Fruit fly (Drosophila melanogaster) whole organism, wandering third instar larva: ENCODE measurements around the gene Cyp318a1.
A peak's percentile ranks its signal among the peaks of the same experiment; 100 is the strongest.

ENCODE experiments used
- Abd-B ChIP-seq: fragments of >200 bp; optimal IDR thresholded peaks from 2 replicates; lab custom pipeline; 2017; ENCODE audit warnings: missing biosample characterization, missing genetic modification characterization
- CG32264 ChIP-seq: fragments of 200-800 bp; sonication (Bioruptor generic); optimal IDR thresholded peaks from 2 replicates; lab custom pipeline; 2016; ENCODE audit warnings: missing biosample characterization, missing genetic modification characterization
- CrebA ChIP-seq: fragments of 200-800 bp; sonication (Bioruptor generic); optimal IDR thresholded peaks from 2 replicates; lab custom pipeline; 2016; ENCODE audit warnings: missing biosample characterization, mild to moderate bottlenecking, missing genetic modification characterization, borderline replicate concordance
- Dfd ChIP-seq: fragments of >200 bp; optimal IDR thresholded peaks from 2 replicates; lab custom pipeline; 2017; ENCODE audit warnings: missing biosample characterization, missing genetic modification characterization
- Dif ChIP-seq: fragments of 200-275, 200-300 bp; sonication (Bioruptor generic); optimal IDR thresholded peaks from 2 replicates; lab custom pipeline; 2018; ENCODE audit warnings: missing biosample characterization, missing genetic modification characterization; ENCODE audit not compliant: partially characterized antibody
- GATAd ChIP-seq: sonication (Bioruptor generic); optimal IDR thresholded peaks from 2 replicates; lab custom pipeline; 2016; ENCODE audit warnings: missing biosample characterization, missing genetic modification characterization
- HLH106 ChIP-seq: fragments of 200-800 bp; optimal IDR thresholded peaks from 3 replicates; lab custom pipeline; 2019; ENCODE audit warnings: missing biosample characterization, mild to moderate bottlenecking, missing genetic modification characterization, moderate library complexity
- Hnf4 ChIP-seq: fragments of 200-800 bp; sonication (Bioruptor generic); optimal IDR thresholded peaks from 2 replicates; lab custom pipeline; 2016; ENCODE audit warnings: missing biosample characterization, mild to moderate bottlenecking, missing genetic modification characterization
- Hr78 ChIP-seq: fragments of >200 bp; optimal IDR thresholded peaks from 2 replicates; lab custom pipeline; 2017; ENCODE audit warnings: missing biosample characterization, missing genetic modification characterization
- Hr83 ChIP-seq: fragments of 200-300 bp; sonication (Bioruptor generic); optimal IDR thresholded peaks from 2 replicates; lab custom pipeline; 2016; ENCODE audit warnings: missing biosample characterization, mild to moderate bottlenecking, missing genetic modification characterization, moderate library complexity; ENCODE audit not compliant: poor library complexity, severe bottlenecking
- Jra ChIP-seq: sonication (Bioruptor generic); optimal IDR thresholded peaks from 2 replicates; lab custom pipeline; 2016; ENCODE audit warnings: missing biosample characterization, missing genetic modification characterization
- Mio ChIP-seq: sonication (Bioruptor generic); optimal IDR thresholded peaks from 2 replicates; lab custom pipeline; 2016; ENCODE audit warnings: missing biosample characterization, missing genetic modification characterization
- Myc ChIP-seq: fragments of >200 bp; optimal IDR thresholded peaks from 2 replicates; lab custom pipeline; 2017
- N ChIP-seq: fragments of >200 bp; optimal IDR thresholded peaks from 2 replicates; lab custom pipeline; 2018; ENCODE audit warnings: missing biosample characterization, missing external identifiers, missing genetic modification characterization
- OdsH ChIP-seq: fragments of 200-800 bp; sonication (Bioruptor generic); optimal IDR thresholded peaks from 2 replicates; lab custom pipeline; 2016; ENCODE audit warnings: missing biosample characterization, mild to moderate bottlenecking, missing genetic modification characterization
- Rel ChIP-seq, 2 experiments: fragments of 200-800 bp; sonication (Bioruptor generic) in 1 of 2; optimal IDR thresholded peaks; 2 replicates in 1 of 2; 3 replicates in 1 of 2; lab custom pipeline; 2016 to 2019; ENCODE audit warnings: mild to moderate bottlenecking in 2 of 2, missing biosample characterization in 2 of 2, missing genetic modification characterization in 2 of 2, moderate library complexity in 1 of 2
- Sp1 ChIP-seq: fragments of 200-800 bp; sonication (Bioruptor generic); optimal IDR thresholded peaks from 3 replicates; lab custom pipeline; 2019; ENCODE audit warnings: missing biosample characterization, mild to moderate bottlenecking, missing genetic modification characterization, moderate library complexity
- Vsx2 ChIP-seq: fragments of 200-300, 225-300 bp; sonication (Bioruptor generic); optimal IDR thresholded peaks from 2 replicates; lab custom pipeline; 2018; ENCODE audit warnings: missing biosample characterization, missing genetic modification characterization; ENCODE audit not compliant: partially characterized antibody
- br ChIP-seq: fragments of 200-800 bp; sonication (Bioruptor generic); optimal IDR thresholded peaks from 2 replicates; lab custom pipeline; 2016; ENCODE audit warnings: missing biosample characterization, missing genetic modification characterization
- brk ChIP-seq: fragments of 200-800 bp; sonication (Bioruptor generic); optimal IDR thresholded peaks from 2 replicates; lab custom pipeline; 2016; ENCODE audit warnings: missing biosample characterization, mild to moderate bottlenecking, missing genetic modification characterization
- dl ChIP-seq, 2 experiments: fragments of 175-275, 200-275 bp in 1 of 2; fragments of 200-275 bp in 1 of 2; sonication (Bioruptor generic); optimal IDR thresholded peaks; lab custom pipeline; 2018; ENCODE audit warnings: mild to moderate bottlenecking in 2 of 2, missing biosample characterization in 2 of 2, missing genetic modification characterization in 2 of 2, moderate library complexity in 2 of 2; ENCODE audit not compliant: partially characterized antibody in 2 of 2, insufficient read depth in 1 of 2
- dmrt93B ChIP-seq: fragments of 200-800 bp; sonication (Bioruptor generic); optimal IDR thresholded peaks from 2 replicates; lab custom pipeline; 2018; ENCODE audit warnings: missing biosample characterization, mild to moderate bottlenecking, missing genetic modification characterization
- dsf ChIP-seq: sonication (Bioruptor generic); optimal IDR thresholded peaks from 2 replicates; lab custom pipeline; 2016; ENCODE audit warnings: missing biosample characterization, missing genetic modification characterization, borderline replicate concordance
- ey ChIP-seq: fragments of 200-800 bp; sonication (Bioruptor generic); optimal IDR thresholded peaks from 2 replicates; lab custom pipeline; 2016; ENCODE audit warnings: missing biosample characterization, missing genetic modification characterization
- foxo ChIP-seq, 2 experiments: fragments of 200-800 bp; sonication (Bioruptor generic); optimal IDR thresholded peaks; 2 replicates in 1 of 2; 3 replicates in 1 of 2; lab custom pipeline; 2016 to 2017; ENCODE audit warnings: missing biosample characterization in 2 of 2, missing genetic modification characterization in 2 of 2
- fru ChIP-seq: fragments of 200-800 bp; sonication (Bioruptor generic); optimal IDR thresholded peaks from 3 replicates; lab custom pipeline; 2016; ENCODE audit warnings: missing biosample characterization, mild to moderate bottlenecking, missing genetic modification characterization
- h ChIP-seq: fragments of 200-800 bp; sonication (Bioruptor generic); optimal IDR thresholded peaks from 3 replicates; lab custom pipeline; 2016; ENCODE audit warnings: missing biosample characterization, mild to moderate bottlenecking, missing genetic modification characterization
- jim ChIP-seq: fragments of 175-275, 200-325 bp; sonication (Bioruptor generic); optimal IDR thresholded peaks from 2 replicates; lab custom pipeline; 2016; ENCODE audit warnings: missing biosample characterization, mild to moderate bottlenecking, missing genetic modification characterization
- lola ChIP-seq: fragments of >200 bp; optimal IDR thresholded peaks from 2 replicates; lab custom pipeline; 2017; ENCODE audit warnings: missing biosample characterization, missing genetic modification characterization
- pan ChIP-seq: fragments of >200 bp; optimal IDR thresholded peaks from 2 replicates; lab custom pipeline; 2017
- psq ChIP-seq: fragments of 200-800 bp; sonication (Bioruptor generic); optimal IDR thresholded peaks from 3 replicates; lab custom pipeline; 2017; ENCODE audit warnings: missing biosample characterization, mild to moderate bottlenecking, missing genetic modification characterization, moderate library complexity
- rgr ChIP-seq: fragments of 200-800 bp; sonication (Bioruptor generic); optimal IDR thresholded peaks from 3 replicates; lab custom pipeline; 2016; ENCODE audit warnings: missing biosample characterization, mild to moderate bottlenecking, missing genetic modification characterization
- sage ChIP-seq: fragments of 200-800 bp; sonication (Bioruptor generic); optimal IDR thresholded peaks from 2 replicates; lab custom pipeline; 2016; ENCODE audit warnings: missing biosample characterization, mild to moderate bottlenecking, missing genetic modification characterization
- sv ChIP-seq: fragments of 200-800 bp; sonication (Bioruptor generic); optimal IDR thresholded peaks from 3 replicates; lab custom pipeline; 2016; ENCODE audit warnings: missing biosample characterization, missing genetic modification characterization
- tai ChIP-seq: sonication (Bioruptor generic); optimal IDR thresholded peaks from 2 replicates; lab custom pipeline; 2016; ENCODE audit warnings: missing biosample characterization, missing genetic modification characterization
- usp ChIP-seq: fragments of >200 bp; optimal IDR thresholded peaks from 2 replicates; lab custom pipeline; 2017; ENCODE audit warnings: missing biosample characterization, missing genetic modification characterization
- woc ChIP-seq: sonication (Bioruptor generic); optimal IDR thresholded peaks from 2 replicates; lab custom pipeline; 2016; ENCODE audit warnings: missing biosample characterization, mild to moderate bottlenecking, missing genetic modification characterization

Cyp318a1 gene

DNA sequence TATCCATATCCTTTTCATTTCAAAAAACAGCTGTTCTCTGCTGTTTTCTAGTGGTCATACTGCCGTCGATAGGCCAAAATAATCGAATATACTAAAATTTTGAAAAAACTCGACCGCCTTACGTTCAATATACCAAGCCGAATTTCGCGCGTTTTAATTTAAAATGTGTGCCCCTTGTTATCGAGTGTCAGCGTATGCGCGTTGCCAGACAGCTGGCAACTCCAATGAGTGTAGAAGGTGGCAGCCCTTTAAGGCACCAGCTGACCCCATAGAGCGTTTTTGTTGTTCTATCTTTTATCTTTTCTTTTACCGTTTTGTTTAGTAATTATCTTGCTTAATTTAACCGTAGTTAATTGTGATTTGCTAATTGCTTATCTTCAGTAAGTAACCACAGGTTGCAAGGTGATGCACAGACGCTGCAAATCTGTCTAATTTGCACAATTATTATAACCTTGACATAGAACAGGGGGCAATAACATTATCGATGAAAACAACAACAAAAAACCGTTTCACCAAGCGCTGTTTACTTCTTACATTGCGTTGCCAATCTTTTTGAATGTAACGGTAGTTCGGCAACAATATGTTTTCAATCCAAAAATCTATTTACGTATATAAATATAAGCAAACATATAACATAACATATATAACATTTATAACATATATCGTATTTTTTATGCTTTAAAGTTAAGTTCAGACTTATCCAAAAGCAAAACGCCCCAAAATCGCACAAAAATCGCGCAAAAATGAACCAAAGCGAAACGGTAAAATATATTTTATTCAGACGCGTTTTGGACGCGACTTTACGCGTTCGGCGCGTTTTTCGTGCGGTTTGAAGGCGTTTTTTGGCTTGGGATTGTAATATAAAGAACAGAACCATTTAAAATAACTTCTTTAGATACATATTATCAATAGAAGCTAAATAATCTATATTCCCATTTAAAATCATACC lies 20.0 kb upstream of the Cyp318a1 start, which contains the start of the genes CG1492 and regucalcin:
Gene CG1492 (minus strand): TSS at position 63 of the 949 bp plus-strand sequence.
Gene regucalcin (plus strand): TSS at position 229 of the 949 bp plus-strand sequence.
- TF ChIP-seq fru (GFP tag; lab: Kevin White, UChicago) (peak; percentile 20), woc (GFP tag; lab: Kevin White, UChicago) (no peak), Dif (GFP tag; lab: Kevin White, UChicago) (no peak), Myc (lab: Kevin White, UChicago) (peak; percentile 69)
- TF ChIP-seq, all 38 proteins: peak for 2

DNA sequence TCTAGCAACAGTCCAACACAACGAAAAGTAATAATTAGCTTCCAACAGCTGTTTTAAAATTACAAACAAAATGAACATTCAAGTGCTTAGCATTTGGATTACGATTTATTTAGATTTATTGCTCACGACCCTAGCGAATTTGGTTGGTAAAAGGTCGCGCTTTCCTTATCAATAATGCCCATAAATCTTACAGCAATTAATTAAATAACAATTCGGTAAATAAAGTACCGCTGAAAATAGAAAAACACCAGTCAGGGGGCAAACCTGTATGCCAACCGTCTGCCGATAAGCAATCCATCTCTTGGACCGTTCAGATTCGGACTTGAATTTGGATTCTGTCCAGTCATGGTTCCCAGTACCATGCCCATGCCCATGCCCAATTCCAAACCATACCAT lies 19.3 kb upstream of the Cyp318a1 start:
- TF ChIP-seq tai (GFP tag; lab: Kevin White, UChicago) (no peak), CG32264 (GFP tag; lab: Kevin White, UChicago) (no peak), Myc (lab: Kevin White, UChicago) (peak; percentile 11), rgr (no peak), pan (lab: Kevin White, UChicago) (no peak), psq (GFP tag; lab: Kevin White, UChicago) (no peak), Dfd (GFP tag; lab: Kevin White, UChicago) (no peak), GATAd (no peak)

DNA sequence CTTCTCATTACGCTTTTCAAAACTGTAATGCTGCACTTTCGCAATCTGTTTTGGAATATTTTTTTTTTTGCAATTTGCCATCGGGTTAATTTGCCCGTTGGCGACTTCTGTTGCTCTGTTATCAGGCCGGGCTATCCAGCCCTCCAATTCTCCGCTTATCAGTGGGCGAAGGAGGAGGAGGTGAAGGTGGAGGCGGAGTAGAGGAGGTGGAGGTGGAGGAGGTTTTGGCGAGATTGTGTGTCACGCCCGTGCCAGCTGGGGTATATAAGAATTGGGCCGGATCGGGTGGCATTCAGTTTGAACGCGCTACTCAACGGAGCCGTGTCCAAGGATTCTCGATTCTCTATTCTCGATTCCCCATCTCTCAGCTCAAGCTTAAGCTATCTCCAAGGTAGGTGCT lies 18.3 kb upstream of the Cyp318a1 start:
- no peak for TF ChIP-seq sv (GFP tag; lab: Kevin White, UChicago)
- no peak for TF ChIP-seq Hnf4 (GFP tag; lab: Kevin White, UChicago)
- TF ChIP-seq Mio, result no peak
- TF ChIP-seq woc (GFP tag; lab: Kevin White, UChicago), result no peak
- no peak for TF ChIP-seq Rel (GFP tag; optimal IDR thresholded peaks at IDR 0.05; lab: Kevin White, UChicago)
- peak; percentile 46 for TF ChIP-seq Rel (tag; optimal IDR thresholded peaks at IDR 0.05; lab: Kevin White, UChicago)
- TF ChIP-seq ey, result no peak
- TF ChIP-seq Jra (GFP tag; lab: Kevin White, UChicago), result peak; percentile 23
- TF ChIP-seq HLH106 (tag; lab: Kevin White, UChicago), result no peak
- no peak for TF ChIP-seq GATAd

DNA sequence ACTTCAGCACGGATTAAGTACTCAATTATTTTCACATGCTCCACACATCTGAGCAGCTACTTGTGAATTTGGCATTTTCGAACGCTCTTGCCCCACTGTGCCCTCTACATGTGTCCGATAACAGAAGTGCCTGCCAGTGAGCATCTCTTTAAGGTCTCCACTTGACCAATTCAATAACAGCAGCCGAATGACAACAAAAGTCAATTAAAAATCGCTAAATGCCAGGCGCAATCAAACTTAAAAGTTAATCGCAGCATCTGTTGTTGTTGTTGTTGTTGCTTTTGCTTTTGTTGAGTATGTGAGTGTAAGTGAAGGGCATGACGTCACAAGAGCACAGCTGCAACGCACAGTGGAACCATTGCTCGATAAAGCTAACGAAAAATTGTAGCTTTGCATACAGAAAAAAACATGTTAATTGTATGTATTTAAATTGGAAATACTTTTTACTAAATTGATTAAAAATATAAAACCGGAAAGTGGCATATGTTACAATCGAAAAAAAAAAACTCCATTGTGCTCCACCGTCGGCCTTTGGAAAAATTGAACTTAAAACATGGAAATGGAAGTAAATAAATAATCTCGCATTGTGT lies 17.5 kb upstream of the Cyp318a1 start:
- peak; percentile 70 for TF ChIP-seq sage (GFP tag; lab: Kevin White, UChicago)
- TF ChIP-seq lola, result no peak
- peak; percentile 34 for TF ChIP-seq br (GFP tag; lab: Kevin White, UChicago)
- no peak for TF ChIP-seq Abd-B (GFP tag; lab: Kevin White, UChicago)
- peak; percentile 37 for TF ChIP-seq ey
- peak; percentile 59 for TF ChIP-seq h (GFP tag; lab: Kevin White, UChicago)
- no peak for TF ChIP-seq Vsx2 (GFP tag; lab: Kevin White, UChicago)
- peak; percentile 54 for TF ChIP-seq woc (GFP tag; lab: Kevin White, UChicago)
- TF ChIP-seq Myc (lab: Kevin White, UChicago), result no peak
- TF ChIP-seq Hnf4 (GFP tag; lab: Kevin White, UChicago), result peak; percentile 17
- no peak for TF ChIP-seq Hr78
- peak; percentile 52 for TF ChIP-seq Jra (GFP tag; lab: Kevin White, UChicago)
- no peak for TF ChIP-seq CrebA (GFP tag; lab: Kevin White, UChicago)
- TF ChIP-seq sv (GFP tag; lab: Kevin White, UChicago), result no peak
- no peak for TF ChIP-seq dsf (GFP tag; lab: Kevin White, UChicago)
- TF ChIP-seq HLH106 (tag; lab: Kevin White, UChicago), result peak; percentile 46
- peak; percentile 42 for TF ChIP-seq psq (GFP tag; lab: Kevin White, UChicago)
- TF ChIP-seq tai (GFP tag; lab: Kevin White, UChicago), result no peak
- no peak for TF ChIP-seq Mio
- TF ChIP-seq pan (lab: Kevin White, UChicago), result no peak
- TF ChIP-seq Rel (GFP tag; optimal IDR thresholded peaks at IDR 0.05; lab: Kevin White, UChicago), result no peak
- TF ChIP-seq Rel (tag; optimal IDR thresholded peaks at IDR 0.05; lab: Kevin White, UChicago), result peak; percentile 18
- no peak for TF ChIP-seq N (GFP tag; lab: Kevin White, UChicago)
- TF ChIP-seq GATAd, result no peak
- TF ChIP-seq rgr, result peak; percentile 53
- TF ChIP-seq CG32264 (GFP tag; lab: Kevin White, UChicago), result no peak
- TF ChIP-seq fru (GFP tag; lab: Kevin White, UChicago), result peak; percentile 79
- TF ChIP-seq Dif (GFP tag; lab: Kevin White, UChicago), result no peak
- TF ChIP-seq Dfd (GFP tag; lab: Kevin White, UChicago), result no peak
- peak; percentile 40 for TF ChIP-seq Sp1 (GFP tag; lab: Kevin White, UChicago)
- no peak for TF ChIP-seq jim (GFP tag; lab: Kevin White, UChicago)
- TF ChIP-seq dl (GFP tag; optimal IDR thresholded peaks at IDR 0.05; lab: Kevin White, UChicago; ENCODE audit: insufficient read depth in 1 of 2, partially characterized antibody in 2 of 2), result no peak
- no peak for TF ChIP-seq usp
- no peak for TF ChIP-seq dmrt93B (GFP tag; lab: Kevin White, UChicago)
- TF ChIP-seq foxo (GFP tag; optimal IDR thresholded peaks at IDR 0.05; lab: Kevin White, UChicago), result peak in 1 of 2 experiments; percentile 61
- no peak for TF ChIP-seq Hr83 (GFP tag; lab: Kevin White, UChicago)
- peak; percentile 33 for TF ChIP-seq OdsH (GFP tag; lab: Kevin White, UChicago)
- TF ChIP-seq brk (GFP tag; lab: Kevin White, UChicago), result no peak
